Fruit fly (Drosophila melanogaster) whole organism: Measurements from ENCODE around the gene CG2147.

Experiments
- CG8478 ChIP-seq: fragments of >200 bp; optimal IDR thresholded peaks from 2 replicates; lab custom pipeline; 2018; ENCODE audit warnings: inconsistent platforms
- pan ChIP-seq: fragments of >200 bp; optimal IDR thresholded peaks from 2 replicates; lab custom pipeline; 2017
- usp ChIP-seq: fragments of >200 bp; optimal IDR thresholded peaks from 2 replicates; lab custom pipeline; 2017; ENCODE audit warnings: missing biosample characterization, missing genetic modification characterization, mixed read lengths

DNA sequence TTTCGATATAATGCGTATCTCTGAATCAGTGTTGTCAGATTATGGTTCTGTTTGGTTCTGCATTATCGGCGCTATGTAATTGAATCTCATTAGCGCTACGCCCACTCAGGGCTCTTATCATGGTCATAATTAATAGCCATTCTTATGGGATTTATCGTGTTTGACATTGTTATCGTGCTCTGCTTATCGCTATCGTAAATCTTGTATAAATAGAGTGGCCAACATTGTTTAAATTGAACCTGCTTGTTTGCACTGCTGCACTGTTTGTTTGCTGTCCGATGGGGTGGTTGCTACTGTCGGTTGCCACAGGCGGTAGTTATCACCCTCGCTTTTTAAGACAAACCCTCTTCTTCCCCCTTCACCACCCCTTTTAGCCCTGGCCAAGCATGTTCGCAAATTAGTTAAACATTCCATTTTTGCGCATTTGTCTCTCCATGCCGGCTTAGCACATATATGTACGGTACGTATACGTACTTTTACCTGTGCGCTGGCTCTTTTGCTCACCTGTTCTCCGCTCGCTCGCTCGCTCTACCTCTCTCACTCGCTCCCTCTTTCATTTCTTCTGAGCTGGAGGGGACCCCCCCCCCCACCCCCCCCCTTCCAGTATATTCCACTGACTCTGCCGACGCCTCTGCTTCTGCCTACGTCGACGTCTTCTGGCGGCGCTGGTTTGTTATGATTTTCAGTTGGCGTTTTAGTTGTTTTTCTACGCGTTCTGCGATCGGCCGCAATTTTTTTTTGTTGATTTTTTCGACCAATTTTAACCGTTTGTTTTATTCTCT lies 10.4 kb upstream of the CG2147 start:
- TF ChIP-seq CG8478 (lab: Kevin White, UChicago) (no peak), usp (GFP tag; lab: Kevin White, UChicago) (no peak), pan (lab: Kevin White, UChicago) (no peak)
